Worm (Caenorhabditis elegans) whole organism, mixed stage, embryonic: ENCODE measurements around the gene R13H9.6.

Experiments used
- M03D4.4 ChIP-seq: sonication (generic microtip); optimal IDR thresholded peaks from 2 replicates; lab custom pipeline; 2017; ENCODE audit warnings: mild to moderate bottlenecking, missing genetic modification characterization, missing compliant biosample characterization
- blmp-1 ChIP-seq: fragments of 150-350 bp; optimal IDR thresholded peaks from 2 replicates; lab custom pipeline; 2014; ENCODE audit warnings: missing biosample characterization, missing genetic modification characterization
- ceh-39 ChIP-seq: fragments of 150-350 bp; optimal IDR thresholded peaks from 2 replicates; lab custom pipeline; 2014; ENCODE audit warnings: missing biosample characterization, missing genetic modification characterization
- ceh-43 ChIP-seq: fragments of 200-800 bp; sonication (Bioruptor generic); optimal IDR thresholded peaks from 2 replicates; lab custom pipeline; 2018; ENCODE audit warnings: mild to moderate bottlenecking, missing genetic modification characterization, moderate library complexity, missing compliant biosample characterization
- ceh-83 ChIP-seq: fragments of 200-800 bp; sonication (Bioruptor generic); optimal IDR thresholded peaks from 2 replicates; lab custom pipeline; 2018; ENCODE audit warnings: mild to moderate bottlenecking, missing genetic modification characterization, missing compliant biosample characterization
- ces-1 ChIP-seq: fragments of 150-350 bp; optimal IDR thresholded peaks from 2 replicates; lab custom pipeline; 2014; ENCODE audit warnings: missing biosample characterization, missing genetic modification reagents, missing genetic modification characterization
- cnd-1 ChIP-seq: fragments of 200-800 bp; sonication (Bioruptor generic); optimal IDR thresholded peaks from 2 replicates; lab custom pipeline; 2018; ENCODE audit warnings: mild to moderate bottlenecking, missing genetic modification characterization, missing compliant biosample characterization
- drap-1 ChIP-seq: fragments of 200-800 bp; sonication (Bioruptor generic); optimal IDR thresholded peaks from 3 replicates; lab custom pipeline; 2018; ENCODE audit warnings: mild to moderate bottlenecking, missing genetic modification characterization, missing compliant biosample characterization
- elt-1 ChIP-seq: sonication (generic microtip); optimal IDR thresholded peaks from 2 replicates; lab custom pipeline; 2017; ENCODE audit warnings: missing genetic modification characterization, mild to moderate bottlenecking, missing compliant biosample characterization, antibody characterized with exemption, moderate library complexity, borderline replicate concordance; ENCODE audit not compliant: insufficient read depth
- elt-3 ChIP-seq: fragments of 150-350 bp; optimal IDR thresholded peaks from 2 replicates; lab custom pipeline; 2014; ENCODE audit warnings: missing biosample characterization, missing genetic modification characterization
- flh-1 ChIP-seq: fragments of 200-800 bp; sonication (Bioruptor generic); optimal IDR thresholded peaks from 2 replicates; lab custom pipeline; 2018; ENCODE audit warnings: mild to moderate bottlenecking, missing genetic modification characterization, moderate library complexity, missing compliant biosample characterization
- ham-2 ChIP-seq: fragments of 200-800 bp; sonication (Bioruptor generic); optimal IDR thresholded peaks from 2 replicates; lab custom pipeline; 2018; ENCODE audit warnings: mild to moderate bottlenecking, missing genetic modification characterization, missing compliant biosample characterization
- lin-13 ChIP-seq: fragments of 150-350 bp; optimal IDR thresholded peaks from 2 replicates; lab custom pipeline; 2014; ENCODE audit warnings: missing biosample characterization, missing genetic modification characterization
- lin-32 ChIP-seq: fragments of 200-800 bp; sonication (Bioruptor generic); optimal IDR thresholded peaks from 2 replicates; lab custom pipeline; 2018; ENCODE audit warnings: mild to moderate bottlenecking, missing genetic modification characterization, missing compliant biosample characterization
- lsy-2 ChIP-seq: fragments of 150-350 bp; optimal IDR thresholded peaks from 2 replicates; lab custom pipeline; 2014; ENCODE audit warnings: missing biosample characterization, missing genetic modification characterization
- mep-1 ChIP-seq: fragments of 150-350 bp; optimal IDR thresholded peaks from 2 replicates; lab custom pipeline; 2017; ENCODE audit warnings: missing biosample characterization, missing genetic modification reagents, missing genetic modification characterization, inconsistent platforms
- mls-2 ChIP-seq: sonication (generic microtip); optimal IDR thresholded peaks from 2 replicates; lab custom pipeline; 2016; ENCODE audit warnings: mild to moderate bottlenecking, missing genetic modification characterization, moderate library complexity, missing compliant biosample characterization
- nhr-12 ChIP-seq: fragments of 150-350 bp; optimal IDR thresholded peaks from 2 replicates; lab custom pipeline; 2014; ENCODE audit warnings: missing biosample characterization, missing genetic modification characterization
- nhr-2 ChIP-seq: fragments of 150-350 bp; optimal IDR thresholded peaks from 2 replicates; lab custom pipeline; 2014; ENCODE audit warnings: missing biosample characterization, missing genetic modification characterization
- nhr-237 ChIP-seq: fragments of 150-350 bp; optimal IDR thresholded peaks from 2 replicates; lab custom pipeline; 2014; ENCODE audit warnings: missing biosample characterization, missing genetic modification characterization
- nhr-28 ChIP-seq: fragments of 150-350 bp; optimal IDR thresholded peaks from 2 replicates; lab custom pipeline; 2014; ENCODE audit warnings: missing biosample characterization, missing genetic modification characterization
- nhr-76 ChIP-seq: sonication (generic microtip); optimal IDR thresholded peaks from 2 replicates; lab custom pipeline; 2017; ENCODE audit warnings: missing biosample characterization, missing genetic modification characterization
- pha-4 ChIP-seq: fragments of 150-350 bp; optimal IDR thresholded peaks from 2 replicates; lab custom pipeline; 2018; ENCODE audit warnings: missing biosample characterization, missing genetic modification reagents, missing genetic modification characterization
- sem-2 ChIP-seq: fragments of 200-800 bp; sonication (Bioruptor generic); optimal IDR thresholded peaks from 2 replicates; lab custom pipeline; 2018; ENCODE audit warnings: mild to moderate bottlenecking, missing genetic modification characterization, missing compliant biosample characterization
- snpc-4 ChIP-seq: fragments of 150-350 bp; optimal IDR thresholded peaks from 2 replicates; lab custom pipeline; 2014; ENCODE audit warnings: missing biosample characterization, missing genetic modification characterization
- sptf-1 ChIP-seq: sonication (generic microtip); optimal IDR thresholded peaks from 2 replicates; lab custom pipeline; 2017; ENCODE audit warnings: mild to moderate bottlenecking, missing genetic modification characterization, moderate library complexity, missing compliant biosample characterization
- tbx-8 ChIP-seq: fragments of 200-800 bp; sonication (Bioruptor generic); optimal IDR thresholded peaks from 2 replicates; lab custom pipeline; 2018; ENCODE audit warnings: mild to moderate bottlenecking, missing genetic modification characterization, moderate library complexity, missing compliant biosample characterization
- unc-120 ChIP-seq: sonication (generic microtip); optimal IDR thresholded peaks from 2 replicates; lab custom pipeline; 2017; ENCODE audit warnings: missing genetic modification characterization, missing compliant biosample characterization; ENCODE audit not compliant: poor library complexity, severe bottlenecking
- unc-39 ChIP-seq: fragments of 150-350 bp; optimal IDR thresholded peaks from 2 replicates; lab custom pipeline; 2014; ENCODE audit warnings: missing biosample characterization, missing genetic modification characterization
- unc-62 ChIP-seq: fragments of 150-350 bp; optimal IDR thresholded peaks from 2 replicates; lab custom pipeline; 2014; ENCODE audit warnings: missing biosample characterization, missing genetic modification reagents, missing genetic modification characterization

Gene R13H9.6

ce11 chrIV:5089795-5090528 is 21.5 kb upstream of the R13H9.6 start:
- peak; percentile 12 for TF ChIP-seq ces-1
- peak; percentile 76 for TF ChIP-seq lsy-2

- TF ChIP-seq nhr-2 (tag; lab: Kevin White, UChicago) (no peak), ham-2 (GFP tag; lab: Kevin White, UChicago) (no peak), cnd-1 (tag; lab: Kevin White, UChicago) (no peak), nhr-28 (no peak)
- TF ChIP-seq, all 35 proteins: peak for 0
Measured at ce11 chrIV:5088814-5089322, 20.4 kb upstream of the R13H9.6 start, which contains the start of gene ivd-1. TSS of gene ivd-1 (minus strand) at chrIV:5088864.

ce11 chrIV:5086961-5087326 is 18.5 kb upstream of the R13H9.6 start:
- TF ChIP-seq ceh-83 (no peak), sem-2 (GFP tag; lab: Kevin White, UChicago) (no peak), nhr-28 (no peak), mep-1 (no peak), ceh-39 (no peak), unc-39 (no peak), ceh-43 (GFP tag; lab: Kevin White, UChicago) (no peak), drap-1 (GFP tag; lab: Kevin White, UChicago) (no peak), flh-1 (GFP tag; lab: Kevin White, UChicago) (no peak), unc-120 (tag; lab: Kevin White, UChicago) (no peak), ham-2 (GFP tag; lab: Kevin White, UChicago) (no peak), nhr-76 (tag; lab: Kevin White, UChicago) (no peak), nhr-237 (tag; lab: Kevin White, UChicago) (no peak), lin-32 (GFP tag; lab: Kevin White, UChicago) (no peak), mls-2 (tag; lab: Kevin White, UChicago) (no peak), tbx-8 (GFP tag; lab: Kevin White, UChicago) (no peak), nhr-2 (tag; lab: Kevin White, UChicago) (no peak), blmp-1 (tag; lab: Kevin White, UChicago) (no peak), M03D4.4 (tag; lab: Kevin White, UChicago) (no peak), elt-3 (no peak)

ce11 chrIV:5086243-5086960 is 18.0 kb upstream of the R13H9.6 start:
- no peak for TF ChIP-seq mep-1
- TF ChIP-seq unc-120 (tag; lab: Kevin White, UChicago): no peak
- no peak for TF ChIP-seq sem-2 (GFP tag; lab: Kevin White, UChicago)
- no peak for TF ChIP-seq nhr-28
- no peak for TF ChIP-seq sptf-1 (tag; lab: Kevin White, UChicago)
- TF ChIP-seq blmp-1 (tag; lab: Kevin White, UChicago): no peak
- no peak for TF ChIP-seq M03D4.4 (tag; lab: Kevin White, UChicago)
- TF ChIP-seq drap-1 (GFP tag; lab: Kevin White, UChicago): no peak
- TF ChIP-seq ceh-43 (GFP tag; lab: Kevin White, UChicago): no peak
- TF ChIP-seq elt-3: no peak
- no peak for TF ChIP-seq ham-2 (GFP tag; lab: Kevin White, UChicago)
- TF ChIP-seq nhr-76 (tag; lab: Kevin White, UChicago): no peak
- no peak for TF ChIP-seq nhr-12
- no peak for TF ChIP-seq snpc-4 (tag; lab: Kevin White, UChicago)
- no peak for TF ChIP-seq tbx-8 (GFP tag; lab: Kevin White, UChicago)

- TF ChIP-seq unc-39: no peak
- TF ChIP-seq lsy-2: no peak
- TF ChIP-seq flh-1 (GFP tag; lab: Kevin White, UChicago): no peak
- TF ChIP-seq lin-13 (tag; lab: Kevin White, UChicago): no peak
- no peak for TF ChIP-seq nhr-76 (tag; lab: Kevin White, UChicago)
- no peak for TF ChIP-seq cnd-1 (tag; lab: Kevin White, UChicago)
- TF ChIP-seq tbx-8 (GFP tag; lab: Kevin White, UChicago): no peak
- no peak for TF ChIP-seq unc-120 (tag; lab: Kevin White, UChicago)
- no peak for TF ChIP-seq elt-1 (tag; lab: Kevin White, UChicago)
- TF ChIP-seq ham-2 (GFP tag; lab: Kevin White, UChicago): no peak
- TF ChIP-seq nhr-2 (tag; lab: Kevin White, UChicago): no peak
- TF ChIP-seq unc-62 (GFP tag; lab: Kevin White, UChicago): no peak
- no peak for TF ChIP-seq nhr-28
- no peak for TF ChIP-seq nhr-12
- no peak for TF ChIP-seq M03D4.4 (tag; lab: Kevin White, UChicago)
- no peak for TF ChIP-seq ceh-83
- no peak for TF ChIP-seq sem-2 (GFP tag; lab: Kevin White, UChicago)
- no peak for TF ChIP-seq snpc-4 (tag; lab: Kevin White, UChicago)
- no peak for TF ChIP-seq drap-1 (GFP tag; lab: Kevin White, UChicago)
- TF ChIP-seq pha-4 (tag; lab: Kevin White, UChicago): no peak
Measured at ce11 chrIV:5085782-5086181, 17.3 kb upstream of the R13H9.6 start.
